Fruit fly (Drosophila melanogaster): ENCODE results near the gene CG7402.

CG7402 gene

DNA sequence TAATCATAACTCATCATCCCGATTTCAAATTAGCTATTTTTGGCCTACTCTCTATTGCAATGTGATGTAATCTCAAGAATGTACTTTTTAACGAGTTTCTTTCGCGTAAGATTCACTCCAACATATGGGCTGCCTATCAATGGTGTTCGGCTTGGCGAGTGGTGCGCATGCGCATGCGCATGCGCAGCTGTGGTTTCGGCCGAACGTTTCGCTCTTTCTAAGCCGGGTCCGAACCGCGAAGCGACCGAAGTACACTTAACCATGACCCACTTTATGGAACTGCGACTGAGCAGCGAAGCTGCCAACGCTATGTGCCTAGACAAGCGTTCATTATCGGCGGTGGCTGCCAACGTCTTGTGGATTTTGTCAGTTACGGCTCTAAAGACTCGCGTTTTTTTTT lies 6.2 kb downstream of the CG7402 start:
- TF ChIP-seq psq (optimal IDR thresholded peaks at IDR 0.05) (no peak), insv (optimal IDR thresholded peaks at IDR 0.05) (no peak), Sin3A (optimal IDR thresholded peaks at IDR 0.05) (no peak), ttk (optimal IDR thresholded peaks at IDR 0.05) (no peak), h (optimal IDR thresholded peaks at IDR 0.05) (no peak), Myc (optimal IDR thresholded peaks at IDR 0.05) (no peak)

DNA sequence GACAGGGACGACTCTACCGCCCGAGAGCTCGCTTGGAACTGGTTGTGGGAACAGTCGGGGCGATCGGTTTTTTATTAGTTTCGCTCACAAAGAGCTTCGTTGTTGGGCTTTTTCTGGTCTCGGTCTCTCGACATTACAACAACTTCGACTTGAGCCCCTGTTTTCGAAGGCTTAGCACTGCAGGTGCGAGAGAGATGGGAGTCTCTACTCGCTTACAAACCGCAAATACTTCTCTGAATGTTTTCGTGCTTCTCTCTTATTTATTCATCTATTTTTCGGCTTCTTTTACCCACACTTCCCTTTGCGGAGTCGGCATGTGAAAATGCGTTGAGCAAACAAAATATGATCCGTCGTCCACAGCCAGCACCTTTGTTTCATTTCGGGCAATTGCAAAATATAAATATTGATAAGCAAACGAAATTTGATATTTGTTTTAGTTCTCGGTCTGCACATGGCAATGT lies 8.3 kb downstream of the CG7402 start, which contains the start of gene Tsp74F:
Gene Tsp74F (minus strand): TSS at position 48 of the 461 bp plus-strand sequence.
- TF ChIP-seq ttk (optimal IDR thresholded peaks at IDR 0.05) = no peak
- TF ChIP-seq insv (optimal IDR thresholded peaks at IDR 0.05) = no peak
- TF ChIP-seq psq (optimal IDR thresholded peaks at IDR 0.05) = no peak
- TF ChIP-seq Myc (optimal IDR thresholded peaks at IDR 0.05) = no peak
- no peak for TF ChIP-seq h (optimal IDR thresholded peaks at IDR 0.05)
- TF ChIP-seq Sin3A (optimal IDR thresholded peaks at IDR 0.05) = no peak

DNA sequence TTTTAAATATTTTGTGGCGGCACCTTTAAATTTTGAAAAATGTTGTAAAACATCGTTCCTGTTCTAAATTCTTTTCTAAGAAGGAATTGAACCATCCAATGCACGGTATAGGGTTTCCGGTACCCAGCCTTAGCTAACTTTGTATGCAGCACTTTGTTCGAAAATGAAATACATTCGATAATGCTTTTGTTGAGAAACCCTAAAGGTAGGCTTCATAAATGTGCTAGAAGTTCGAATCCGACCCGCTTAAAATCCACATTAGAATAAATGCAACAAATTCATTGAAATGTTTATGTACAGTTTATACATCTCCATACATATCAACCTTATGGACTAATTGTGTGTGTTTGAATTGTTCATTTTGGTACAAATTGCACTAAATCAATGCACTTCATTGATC lies 11.1 kb downstream of the CG7402 start:
- TF ChIP-seq Sin3A (optimal IDR thresholded peaks at IDR 0.05) = no peak
- TF ChIP-seq ttk (optimal IDR thresholded peaks at IDR 0.05) = no peak
- no peak for TF ChIP-seq h (optimal IDR thresholded peaks at IDR 0.05)
- no peak for TF ChIP-seq insv (optimal IDR thresholded peaks at IDR 0.05)
- TF ChIP-seq psq (optimal IDR thresholded peaks at IDR 0.05) = no peak
- TF ChIP-seq Myc (optimal IDR thresholded peaks at IDR 0.05) = no peak

DNA sequence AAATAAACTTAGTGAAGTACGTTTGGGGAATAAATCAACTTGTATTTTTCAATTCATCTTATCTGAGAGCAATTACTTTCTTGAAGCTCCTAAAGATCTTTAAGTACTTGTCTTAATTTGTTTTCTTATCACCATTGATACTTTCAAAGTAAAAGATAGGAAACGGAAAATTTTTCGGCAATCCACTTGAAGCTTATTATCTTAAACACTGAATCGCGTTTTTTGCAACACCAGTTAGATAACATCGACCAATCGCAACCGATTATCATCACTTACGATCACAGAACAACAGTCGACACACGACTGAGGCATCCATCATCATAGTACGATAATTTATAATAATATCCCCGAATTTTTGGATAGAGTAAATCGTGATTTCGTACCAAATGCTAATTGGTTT lies 14.7 kb downstream of the CG7402 start:
- TF ChIP-seq insv (optimal IDR thresholded peaks at IDR 0.05) (no peak), psq (optimal IDR thresholded peaks at IDR 0.05) (no peak), h (optimal IDR thresholded peaks at IDR 0.05) (no peak), Myc (optimal IDR thresholded peaks at IDR 0.05) (no peak), ttk (optimal IDR thresholded peaks at IDR 0.05) (no peak), Sin3A (optimal IDR thresholded peaks at IDR 0.05) (no peak)

DNA sequence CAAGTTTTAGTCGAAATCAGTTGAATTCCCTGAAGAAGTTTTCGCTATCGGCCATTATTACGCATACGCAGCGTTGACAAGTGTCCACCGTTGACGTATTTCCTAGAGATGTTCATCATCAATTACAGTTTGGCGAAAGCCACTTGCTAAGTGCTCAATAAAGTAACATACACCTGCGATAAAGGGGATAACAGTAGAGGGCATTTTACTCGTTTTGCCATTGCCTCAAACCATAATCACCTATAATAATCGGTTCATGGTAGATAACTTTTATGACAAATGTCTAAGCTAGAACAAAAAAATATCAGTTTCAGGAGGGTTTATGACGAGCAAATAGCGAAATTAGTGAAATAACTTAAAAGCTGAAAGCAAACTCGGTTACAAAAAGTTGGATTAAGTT lies 15.1 kb downstream of the CG7402 start:
- TF ChIP-seq h (optimal IDR thresholded peaks at IDR 0.05) (no peak), Myc (optimal IDR thresholded peaks at IDR 0.05) (no peak), insv (optimal IDR thresholded peaks at IDR 0.05) (no peak), ttk (optimal IDR thresholded peaks at IDR 0.05) (no peak), psq (optimal IDR thresholded peaks at IDR 0.05) (no peak), Sin3A (optimal IDR thresholded peaks at IDR 0.05) (no peak)

DNA sequence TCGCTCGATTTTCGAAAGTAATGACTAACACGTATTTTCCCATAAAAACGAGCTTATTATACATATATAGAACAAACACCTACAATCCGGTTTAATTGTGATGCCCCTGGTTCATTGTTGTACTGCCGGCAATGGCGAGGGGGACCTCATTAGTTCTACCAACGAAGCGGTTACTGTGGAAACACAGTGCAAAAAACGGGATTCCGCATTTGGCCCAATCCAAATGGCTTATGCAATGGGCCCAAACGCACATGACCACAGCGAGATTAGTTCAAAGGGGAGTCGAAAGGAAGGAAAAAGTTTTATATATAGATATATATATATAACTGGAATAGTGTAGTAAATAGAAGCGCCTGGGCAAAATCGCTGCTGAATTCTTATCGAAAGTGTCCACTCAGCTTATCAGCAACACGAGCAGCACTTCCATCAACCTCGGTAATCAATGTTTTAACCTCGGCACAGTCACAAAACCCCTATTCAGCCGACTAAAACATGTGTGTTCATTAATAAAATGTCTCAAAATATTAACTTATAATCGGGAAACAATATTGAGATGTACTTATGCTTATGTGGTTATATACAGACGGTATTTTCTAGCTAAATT lies 16.4 kb downstream of the CG7402 start:
- no peak for TF ChIP-seq Myc (optimal IDR thresholded peaks at IDR 0.05)
- TF ChIP-seq psq (optimal IDR thresholded peaks at IDR 0.05) = no peak
- TF ChIP-seq Sin3A (optimal IDR thresholded peaks at IDR 0.05) = no peak
- no peak for TF ChIP-seq insv (optimal IDR thresholded peaks at IDR 0.05)
- no peak for TF ChIP-seq h (optimal IDR thresholded peaks at IDR 0.05)
- TF ChIP-seq ttk (optimal IDR thresholded peaks at IDR 0.05) = no peak

DNA sequence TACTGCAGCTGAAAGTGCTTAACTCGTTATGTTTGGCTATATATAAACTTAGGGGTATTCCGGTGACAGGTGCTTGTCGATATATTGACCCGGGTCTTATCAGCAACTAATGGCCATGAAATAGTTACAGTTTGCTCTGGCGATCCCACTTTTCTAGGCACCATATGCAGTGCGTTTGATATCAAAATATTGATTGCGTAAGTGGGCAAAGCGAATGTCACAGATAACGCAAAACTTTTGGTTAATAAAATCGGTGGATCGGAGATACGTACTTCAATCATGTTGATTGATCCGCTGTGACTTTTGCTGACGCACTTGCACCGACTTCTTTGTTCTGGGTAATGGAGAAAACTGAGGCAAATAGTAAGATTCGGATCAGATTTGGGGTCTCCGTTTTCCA lies 17.1 kb downstream of the CG7402 start:
- no peak for TF ChIP-seq Sin3A (optimal IDR thresholded peaks at IDR 0.05)
- no peak for TF ChIP-seq insv (optimal IDR thresholded peaks at IDR 0.05)
- TF ChIP-seq h (optimal IDR thresholded peaks at IDR 0.05) = no peak
- TF ChIP-seq Myc (optimal IDR thresholded peaks at IDR 0.05) = no peak
- no peak for TF ChIP-seq ttk (optimal IDR thresholded peaks at IDR 0.05)
- no peak for TF ChIP-seq psq (optimal IDR thresholded peaks at IDR 0.05)

DNA sequence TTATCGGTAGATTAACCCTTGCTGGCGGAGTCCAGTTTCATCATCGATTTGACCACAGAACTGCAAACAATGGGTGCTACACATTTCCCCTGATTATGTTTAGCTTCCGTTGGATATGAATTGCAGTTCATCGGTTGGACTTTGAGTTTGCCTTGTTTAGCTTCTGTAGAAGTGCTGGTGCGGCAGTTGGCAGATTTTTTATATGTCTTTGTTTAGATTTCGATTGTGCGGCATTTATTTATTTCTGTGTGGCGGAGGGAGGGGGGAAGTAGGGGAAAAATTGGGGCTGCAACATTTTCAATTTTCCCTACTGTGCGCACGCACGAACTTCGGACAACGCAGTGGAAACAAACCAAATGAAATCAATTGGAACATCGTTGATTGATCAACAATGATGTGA lies 18.3 kb downstream of the CG7402 start:
- TF ChIP-seq ttk (optimal IDR thresholded peaks at IDR 0.05) (no peak), Myc (optimal IDR thresholded peaks at IDR 0.05) (no peak), insv (optimal IDR thresholded peaks at IDR 0.05) (no peak), Sin3A (optimal IDR thresholded peaks at IDR 0.05) (no peak)

DNA sequence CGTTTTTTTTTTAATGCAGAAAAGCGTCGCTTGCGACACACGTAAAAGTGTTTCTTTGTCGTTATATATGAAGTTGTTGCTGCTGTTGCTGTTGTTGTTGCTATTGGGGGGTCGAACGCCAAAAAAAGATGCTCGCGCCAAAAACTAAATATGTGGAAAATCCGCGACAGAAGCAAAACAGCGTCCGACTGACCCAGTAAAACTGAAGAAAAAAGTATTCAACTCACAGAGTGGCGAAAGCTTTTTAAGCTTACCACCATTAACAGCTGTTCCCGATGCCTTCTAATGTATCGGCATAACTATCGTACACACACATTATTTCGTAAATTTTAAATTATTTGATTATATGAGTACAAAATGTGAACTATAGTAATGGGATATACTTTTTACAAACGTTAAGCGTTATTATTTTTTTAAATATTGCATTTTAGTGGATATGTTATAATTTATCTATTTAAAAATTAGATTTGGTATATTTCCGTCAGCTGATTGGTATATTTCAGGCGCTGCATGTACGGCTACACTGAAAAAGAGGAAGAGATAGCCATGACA lies 20.2 kb downstream of the CG7402 start, which contains the start of the genes Prestin and Wdr92:
Gene Prestin (minus strand): TSS at position 204 of the 552 bp plus-strand sequence.
Gene Wdr92 (plus strand): TSS at position 535 of the 552 bp plus-strand sequence.
- TF ChIP-seq Myc (optimal IDR thresholded peaks at IDR 0.05) = no peak
- TF ChIP-seq psq (optimal IDR thresholded peaks at IDR 0.05) = no peak
- TF ChIP-seq h (optimal IDR thresholded peaks at IDR 0.05) = no peak
- TF ChIP-seq Sin3A (optimal IDR thresholded peaks at IDR 0.05) = no peak
- TF ChIP-seq ttk (optimal IDR thresholded peaks at IDR 0.05) = no peak
- no peak for TF ChIP-seq insv (optimal IDR thresholded peaks at IDR 0.05)

DNA sequence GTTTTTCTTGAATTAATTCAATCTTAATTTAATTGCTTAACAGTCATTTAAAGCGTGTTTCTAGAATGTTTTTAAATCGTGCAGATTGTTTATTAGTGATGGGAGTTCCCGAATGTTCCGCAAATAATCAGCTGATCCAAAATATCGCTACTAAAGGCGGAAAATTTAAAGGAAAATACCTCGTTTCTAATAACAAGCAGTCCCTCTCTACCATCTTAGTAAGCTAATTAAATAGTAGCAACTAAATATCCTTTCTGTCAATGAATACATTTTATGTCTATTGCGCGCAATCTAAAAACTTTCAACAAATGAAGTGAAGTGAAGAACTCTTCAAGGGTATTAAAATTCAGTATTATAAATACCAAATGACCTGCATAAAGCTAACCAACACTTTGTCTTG lies 24.9 kb downstream of the CG7402 start, which contains the start of gene CG5290:
Gene CG5290 (minus strand): TSS at position 118 of the 400 bp plus-strand sequence.
- TF ChIP-seq ttk (optimal IDR thresholded peaks at IDR 0.05) (no peak), Sin3A (optimal IDR thresholded peaks at IDR 0.05) (no peak), Myc (optimal IDR thresholded peaks at IDR 0.05) (no peak), insv (optimal IDR thresholded peaks at IDR 0.05) (no peak)

DNA sequence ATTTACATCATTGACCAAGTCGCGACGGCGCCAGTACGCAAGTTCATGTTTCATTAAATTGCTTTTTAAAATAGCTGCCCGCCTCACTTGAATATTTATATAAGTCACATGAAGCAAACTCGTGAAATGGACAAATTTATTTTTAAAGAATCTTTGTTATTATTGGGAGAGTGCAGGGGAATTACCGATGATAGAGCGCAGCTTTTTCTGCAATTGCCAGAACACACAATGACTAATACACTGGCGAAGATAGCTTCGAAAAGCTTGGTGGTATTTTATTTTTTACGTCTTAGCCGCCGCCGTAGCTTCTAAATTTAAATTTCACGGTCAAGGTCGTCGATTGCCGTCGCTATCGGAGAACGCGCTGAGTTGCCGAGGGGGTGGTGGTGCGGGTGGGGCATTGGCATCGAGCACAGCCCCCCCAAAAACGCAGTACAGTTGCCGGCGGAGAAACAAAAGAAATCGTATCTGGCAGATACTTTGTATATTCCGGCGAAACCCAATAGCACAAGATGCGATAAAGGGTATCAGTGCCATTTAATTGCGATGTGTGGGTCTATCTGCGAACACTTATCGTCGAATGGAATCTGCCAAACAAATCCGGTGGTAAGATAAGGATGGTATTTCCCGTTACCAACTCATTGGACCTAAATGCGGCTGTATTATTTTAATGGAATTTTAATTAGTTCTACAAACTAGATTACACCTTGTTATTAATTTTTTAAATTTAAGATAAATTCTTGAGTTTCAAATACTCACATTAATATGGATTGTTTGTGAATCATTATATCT lies 25.7 kb downstream of the CG7402 start:
- TF ChIP-seq ttk (optimal IDR thresholded peaks at IDR 0.05) (no peak), Sin3A (optimal IDR thresholded peaks at IDR 0.05) (no peak), psq (optimal IDR thresholded peaks at IDR 0.05) (no peak), Myc (optimal IDR thresholded peaks at IDR 0.05) (no peak), h (optimal IDR thresholded peaks at IDR 0.05) (no peak), insv (optimal IDR thresholded peaks at IDR 0.05) (no peak)

DNA sequence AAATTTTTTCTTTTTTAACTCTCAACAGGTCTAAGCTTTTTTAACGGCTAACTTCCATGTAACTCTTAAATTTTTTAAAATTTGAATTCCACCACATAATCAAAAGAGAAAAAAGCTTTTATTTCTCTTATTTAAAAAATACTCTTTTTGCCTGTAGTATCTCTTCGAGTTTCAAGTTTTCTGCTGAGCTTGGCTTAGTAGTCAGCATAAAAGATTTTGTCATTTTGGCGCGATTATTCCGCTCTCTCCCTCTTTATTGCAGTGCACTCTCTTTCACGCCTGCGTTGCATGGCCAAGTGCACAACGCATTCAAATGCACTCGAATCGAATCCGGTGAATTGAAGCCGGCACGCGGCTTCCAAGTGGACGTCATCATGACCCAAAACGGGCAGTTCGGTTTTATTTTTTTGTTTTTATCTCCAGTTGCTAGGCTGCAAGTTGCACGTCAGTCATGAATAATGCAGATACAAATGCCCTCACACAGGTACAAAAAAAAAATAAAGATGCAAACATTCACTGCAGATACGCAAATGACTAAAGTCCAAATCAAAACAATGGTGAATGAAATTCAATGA lies 26.5 kb downstream of the CG7402 start:
- TF ChIP-seq ttk (optimal IDR thresholded peaks at IDR 0.05) (no peak), Sin3A (optimal IDR thresholded peaks at IDR 0.05) (no peak), insv (optimal IDR thresholded peaks at IDR 0.05) (no peak)

All from Kc167 (cell line).